Fruit fly (Drosophila melanogaster) ovary, adult (tissue): ENCODE data around the gene ClC-a.
A peak's percentile ranks its signal among the peaks of the same experiment; 100 is the strongest.

Experiments used
- CG17801 ChIP-seq: fragments of 200-800 bp; optimal IDR thresholded peaks from 2 replicates; lab custom pipeline; 2019; ENCODE audit warnings: missing biosample characterization, mild to moderate bottlenecking, missing genetic modification characterization, moderate library complexity; ENCODE audit not compliant: partially characterized antibody

Gene ClC-a

DNA sequence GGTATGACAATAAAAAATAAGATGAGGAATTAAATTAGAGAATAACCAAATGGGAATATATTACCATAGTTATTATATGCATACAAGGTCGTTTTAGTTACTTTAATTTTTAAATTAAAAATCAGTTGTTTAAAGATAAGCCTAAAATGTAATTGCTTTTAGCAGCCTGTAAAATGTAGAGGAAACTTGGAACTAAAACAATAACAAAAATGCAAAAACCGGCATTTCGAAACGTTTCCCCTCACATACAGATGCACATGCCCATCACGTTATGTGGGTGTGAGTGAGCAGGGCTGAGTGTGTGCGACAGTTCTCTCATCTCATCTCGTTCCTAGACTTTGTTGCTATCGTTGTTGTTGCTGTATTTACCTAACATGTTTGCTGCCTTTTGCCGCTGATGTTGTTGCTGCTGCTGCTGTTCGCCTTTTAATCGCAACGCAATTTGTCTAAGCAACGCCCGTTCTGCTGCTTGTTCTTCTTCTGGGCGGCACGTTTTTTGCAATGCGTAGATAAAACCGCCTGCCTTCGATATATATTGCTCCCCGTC lies 53.7 kb downstream of the ClC-a start:
- no peak for TF ChIP-seq CG17801 (GFP tag; lab: Kevin White, UChicago)

DNA sequence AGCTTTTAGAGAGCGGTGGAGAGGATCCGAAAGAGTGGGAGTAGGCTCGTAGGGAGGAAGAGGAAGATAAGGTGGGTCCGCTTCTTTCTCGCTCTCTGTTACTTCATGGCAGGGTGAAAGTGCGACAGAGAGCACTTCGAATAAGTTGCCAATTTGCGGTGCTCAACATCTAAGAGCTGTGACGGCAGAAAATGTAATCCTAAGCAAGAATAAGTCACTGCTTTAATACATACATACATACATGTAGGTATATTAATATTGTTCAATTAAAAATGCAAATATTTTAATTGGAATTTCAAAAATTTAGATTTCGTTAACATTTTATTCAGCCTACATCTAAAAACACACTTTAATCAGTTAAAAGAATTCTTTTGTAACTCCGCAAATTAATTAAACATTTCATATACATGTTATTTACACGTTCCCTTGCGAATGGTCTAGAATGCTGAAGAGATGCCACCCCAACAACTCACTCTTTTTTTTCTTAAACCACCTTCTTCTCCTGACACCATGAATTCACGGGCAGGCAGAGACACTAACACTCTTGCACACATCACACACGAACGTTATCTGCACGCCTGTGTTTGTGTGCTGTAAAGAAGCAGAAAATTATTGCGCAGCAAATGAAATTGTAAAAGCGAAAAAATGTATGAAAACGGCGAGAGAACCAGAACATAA lies 54.4 kb downstream of the ClC-a start:
- no peak for TF ChIP-seq CG17801 (GFP tag; lab: Kevin White, UChicago)

DNA sequence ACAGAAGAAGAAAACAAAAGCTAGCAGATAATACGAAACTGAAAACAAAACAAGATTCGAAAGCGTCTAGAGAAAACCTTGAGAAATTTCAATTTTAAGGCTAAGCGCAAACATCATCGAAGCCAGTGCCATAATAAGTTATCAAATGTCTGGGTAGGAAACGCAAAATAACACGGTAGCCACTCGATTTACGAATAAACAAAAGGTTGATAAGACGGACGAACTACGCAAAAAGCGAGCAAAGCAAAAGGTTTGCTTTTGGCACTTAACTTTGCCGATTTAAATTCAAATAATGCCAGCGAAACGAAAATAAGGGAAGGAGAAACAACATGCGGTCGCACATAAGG lies 54.9 kb downstream of the ClC-a start:
- no peak for TF ChIP-seq CG17801 (GFP tag; lab: Kevin White, UChicago)

DNA sequence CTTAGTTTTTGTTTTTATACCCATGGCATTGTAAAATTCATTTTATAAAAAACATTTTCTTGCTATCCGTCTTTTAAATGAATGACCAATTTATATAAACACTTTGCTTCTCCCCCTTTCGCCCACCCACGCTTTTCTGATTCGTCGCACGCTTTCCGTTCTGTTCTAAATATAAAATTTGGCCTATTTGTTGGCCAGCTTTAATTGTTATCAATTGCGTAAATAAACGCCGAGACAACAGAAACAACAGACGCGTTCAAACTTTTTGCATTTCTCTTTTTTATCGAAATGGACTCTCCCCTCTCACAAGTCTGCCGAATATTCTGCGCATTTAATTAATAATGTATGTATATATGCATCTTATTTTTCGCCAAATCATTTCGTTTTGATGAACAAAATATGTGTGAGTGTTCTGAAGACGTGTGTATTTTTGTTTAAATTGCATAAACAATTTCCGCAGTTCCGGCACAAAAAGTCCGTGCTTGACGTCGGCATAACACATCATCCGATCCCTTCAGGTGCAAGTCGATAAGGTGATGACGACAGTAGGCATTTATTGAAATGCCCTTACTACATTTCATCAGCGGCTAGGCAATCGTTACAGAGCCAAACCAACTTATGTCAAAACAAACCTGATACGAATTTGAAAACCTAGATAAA lies 55.7 kb downstream of the ClC-a start:
- no peak for TF ChIP-seq CG17801 (GFP tag; lab: Kevin White, UChicago)

DNA sequence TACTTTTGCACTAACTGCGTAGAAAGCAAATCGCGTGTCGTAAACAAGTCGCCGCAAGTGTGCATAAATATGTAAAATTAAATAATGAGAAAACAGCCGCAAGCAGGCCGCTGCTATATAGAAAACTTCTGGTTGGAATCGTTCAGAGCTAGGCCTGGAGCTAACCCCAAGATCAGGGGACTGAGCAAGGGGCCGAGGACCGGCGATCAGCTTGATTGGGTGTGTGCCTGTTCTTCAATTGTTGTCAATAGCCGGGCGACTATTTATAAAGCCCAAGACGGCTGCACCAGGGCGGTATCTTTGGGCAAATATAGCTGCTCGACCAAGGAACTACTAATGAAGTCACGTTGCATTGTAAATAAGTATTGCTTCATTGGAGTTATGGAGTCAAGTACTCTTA lies 56.2 kb downstream of the ClC-a start:
- no peak for TF ChIP-seq CG17801 (GFP tag; lab: Kevin White, UChicago)

DNA sequence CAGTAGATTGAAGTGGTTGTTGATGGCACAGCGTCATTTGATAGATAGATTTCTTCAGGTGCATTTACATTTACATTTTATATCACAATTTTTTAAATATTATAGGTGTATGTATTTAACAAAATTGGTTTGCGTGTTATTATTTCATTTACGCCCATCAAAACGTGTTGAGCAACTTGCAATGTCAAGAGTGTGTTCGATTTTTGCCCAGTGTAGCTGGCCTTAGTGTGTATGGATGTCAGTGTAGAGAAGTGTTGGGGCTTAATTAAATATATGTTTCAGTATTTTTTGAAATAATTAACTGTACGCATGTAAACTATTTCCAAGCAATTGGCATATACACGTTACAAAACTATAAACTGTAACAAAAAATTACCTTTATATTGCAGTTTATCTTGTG lies 61.3 kb downstream of the ClC-a start:
- no peak for TF ChIP-seq CG17801 (GFP tag; lab: Kevin White, UChicago)

DNA sequence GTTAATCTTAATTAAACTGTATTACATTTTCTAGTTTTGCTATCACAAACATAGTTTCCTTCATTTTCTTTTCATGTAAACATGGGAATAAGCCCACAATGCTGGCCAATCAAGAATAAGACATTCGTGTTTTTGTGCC lies 62.8 kb downstream of the ClC-a start, which contains the start of gene CG43062:
TSS of gene CG43062 (plus strand) at position 40 of the 139 bp plus-strand sequence.
- no peak for TF ChIP-seq CG17801 (GFP tag; lab: Kevin White, UChicago)

DNA sequence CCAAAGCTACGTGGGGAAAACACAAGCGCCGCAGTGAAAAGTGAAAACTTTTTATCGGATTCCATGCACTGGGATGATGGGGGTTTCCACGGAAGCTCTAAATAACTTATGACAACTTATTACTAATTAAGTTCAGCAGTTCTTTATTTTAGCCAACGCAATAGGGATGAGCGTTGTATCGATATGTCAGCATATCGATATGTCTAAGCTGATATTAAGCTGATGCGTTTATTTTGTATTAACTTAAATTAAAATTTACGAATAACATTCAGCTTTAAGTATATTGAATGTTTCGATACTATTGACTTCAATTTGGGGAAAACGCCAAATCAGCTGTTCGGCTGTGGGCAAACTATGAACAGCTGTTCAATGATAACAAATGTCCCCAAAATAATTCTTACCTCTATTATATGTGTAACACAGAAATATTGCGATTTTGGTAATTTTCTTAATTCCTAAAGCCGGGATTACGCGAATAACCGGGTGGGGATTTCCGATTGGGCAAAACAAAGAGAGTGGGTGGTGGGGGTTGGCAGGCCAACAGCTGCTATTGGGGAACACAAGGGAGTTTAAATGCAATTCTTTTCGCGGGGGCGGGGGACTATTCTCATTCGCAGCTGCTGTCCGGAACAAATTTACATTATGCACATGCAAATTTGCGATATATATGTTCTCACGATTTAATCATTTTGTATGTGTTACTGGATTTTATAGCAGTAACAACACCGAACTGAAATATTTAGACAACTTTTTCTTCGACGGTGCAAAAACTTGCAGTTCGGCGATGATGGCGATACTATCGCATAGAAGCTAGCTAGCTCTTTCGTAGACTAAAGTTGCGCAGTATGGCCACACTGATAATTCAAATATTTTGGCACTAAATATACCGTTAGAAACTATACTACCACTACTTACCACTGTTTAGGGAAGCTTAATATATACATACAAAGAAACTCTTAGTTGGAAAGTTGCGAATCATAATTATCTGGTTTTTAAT lies 63.4 kb downstream of the ClC-a start, which contains the start of gene CG6923:
TSS of gene CG6923 (minus strand) at position 733 of the 997 bp plus-strand sequence.
- TF ChIP-seq CG17801 (GFP tag; lab: Kevin White, UChicago), result peak; percentile 35
